Worm (Caenorhabditis elegans) whole organism, L4 larva: Measurements from ENCODE around the gene sri-43.

Experiments
- ama-1 ChIP-seq: fragments of 150-350 bp; optimal IDR thresholded peaks from 2 replicates; lab custom pipeline; 2014; ENCODE audit warnings: inconsistent platforms, mixed read lengths
- ceh-82 ChIP-seq: sonication (generic microtip); optimal IDR thresholded peaks from 2 replicates; lab custom pipeline; 2017; ENCODE audit warnings: missing biosample characterization, missing genetic modification characterization
- pqm-1 ChIP-seq: sonication (generic microtip); optimal IDR thresholded peaks from 2 replicates; lab custom pipeline; 2017; ENCODE audit warnings: missing biosample characterization, missing genetic modification characterization
- zag-1 ChIP-seq: fragments of 150-350 bp; optimal IDR thresholded peaks from 2 replicates; lab custom pipeline; 2014; ENCODE audit warnings: missing biosample characterization, missing genetic modification characterization

DNA sequence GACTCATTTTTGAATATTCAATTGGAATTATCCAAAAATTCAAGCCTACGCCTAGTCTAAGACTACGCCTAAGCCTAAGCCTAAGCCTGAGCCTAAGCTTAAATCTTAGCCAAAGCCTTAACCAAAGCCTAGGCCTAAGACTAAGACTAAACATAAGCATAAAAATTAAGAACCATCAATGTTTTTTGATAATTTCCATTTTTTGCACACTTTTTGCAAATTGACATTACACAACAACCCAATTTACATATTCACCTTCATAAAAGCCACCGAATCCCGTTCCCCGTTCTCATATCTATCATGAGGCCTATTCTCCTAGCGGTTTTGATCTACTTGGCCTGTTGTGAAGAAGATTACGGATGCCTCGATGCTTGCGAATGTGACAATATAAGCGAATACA lies 27.0 kb downstream of the sri-43 start, which contains the start of gene T10D4.7:
- no peak for TF ChIP-seq ceh-82
- TF ChIP-seq ama-1 (lab: Kevin White, UChicago), result no peak
- TF ChIP-seq pqm-1, result no peak
- no peak for TF ChIP-seq zag-1 (tag; lab: Kevin White, UChicago)
